Fruit fly (Drosophila melanogaster) whole organism, embryonic: ENCODE results near the gene ssp.

Source experiments
- Adf1 ChIP-seq: fragments of 200-800 bp; sonication (Bioruptor generic); IDR thresholded peaks from 2 replicates; pipeline ENCODE4 v1.3.6; 2022; ENCODE audit warnings: missing biosample characterization, missing genetic modification characterization
- CG11093 ChIP-seq: fragments of 200-800 bp; sonication (Bioruptor generic); IDR thresholded peaks from 3 replicates; pipeline ENCODE4 v1.3.6; 2022; ENCODE audit warnings: missing biosample characterization, missing genetic modification characterization
- CG11247 ChIP-seq: fragments of 200-800 bp; sonication (Bioruptor generic); IDR thresholded peaks from 2 replicates; pipeline ENCODE4 v1.3.6; 2022; ENCODE audit warnings: missing biosample characterization, missing genetic modification characterization
- CG14050 ChIP-seq: fragments of 200-800 bp; sonication (Bioruptor generic); IDR thresholded peaks from 3 replicates; pipeline ENCODE4 v1.3.6; 2022; ENCODE audit warnings: missing biosample characterization, missing genetic modification characterization
- CG17359 ChIP-seq: fragments of 200-800 bp; sonication (Bioruptor generic); optimal IDR thresholded peaks from 3 replicates; lab custom pipeline; 2018; ENCODE audit warnings: missing biosample characterization, mild to moderate bottlenecking, missing genetic modification characterization, moderate library complexity
- CG18599 ChIP-seq: fragments of 200-800 bp; sonication (Bioruptor generic); optimal IDR thresholded peaks from 3 replicates; lab custom pipeline; 2017; ENCODE audit warnings: missing biosample characterization, missing genetic modification characterization, mild to moderate bottlenecking, moderate library complexity, missing genetic modification reagents
- CG18764 ChIP-seq: fragments of 200-800 bp; sonication (Bioruptor generic); optimal IDR thresholded peaks from 3 replicates; lab custom pipeline; 2016; ENCODE audit warnings: missing biosample characterization, missing genetic modification characterization
- CG2202 ChIP-seq: fragments of 200-800 bp; sonication (Bioruptor generic); optimal IDR thresholded peaks from 2 replicates; lab custom pipeline; 2018; ENCODE audit warnings: missing biosample characterization, mild to moderate bottlenecking, missing genetic modification characterization
- CG6175 ChIP-seq: fragments of 200-800 bp; sonication (Bioruptor generic); IDR thresholded peaks from 3 replicates; pipeline ENCODE4 v1.3.6; 2022; ENCODE audit warnings: missing biosample characterization, missing genetic modification characterization
- CG8290 ChIP-seq, 3 experiments: fragments of 200-800 bp; sonication (Bioruptor generic); optimal IDR thresholded peaks; 2 replicates each; lab custom pipeline; 2016 to 2019; ENCODE audit warnings: missing biosample characterization in 3 of 3, missing genetic modification characterization in 3 of 3, mild to moderate bottlenecking in 2 of 3, moderate library complexity in 1 of 3
- CG9727 ChIP-seq: fragments of 200-800 bp; sonication (Bioruptor generic); optimal IDR thresholded peaks from 3 replicates; lab custom pipeline; 2017; ENCODE audit warnings: missing biosample characterization, mild to moderate bottlenecking, missing genetic modification characterization
- CoRest ChIP-seq: fragments of 200-800 bp; sonication (Bioruptor generic); optimal IDR thresholded peaks from 3 replicates; lab custom pipeline; 2018; ENCODE audit warnings: missing biosample characterization, mild to moderate bottlenecking, missing genetic modification characterization, moderate library complexity
- D ChIP-seq, 2 experiments: fragments of 200-800 bp in 1 of 2; fragments of >200 bp in 1 of 2; sonication (Bioruptor generic) in 1 of 2; optimal IDR thresholded peaks; 2 replicates in 1 of 2; 3 replicates in 1 of 2; lab custom pipeline; 2017; ENCODE audit warnings: mild to moderate bottlenecking in 1 of 2, missing biosample characterization in 1 of 2, missing genetic modification characterization in 1 of 2, missing genetic modification reagents in 1 of 2
- Deaf1 ChIP-seq: fragments of 200-800 bp; optimal IDR thresholded peaks from 3 replicates; lab custom pipeline; 2019; ENCODE audit warnings: missing biosample characterization, mild to moderate bottlenecking, missing genetic modification characterization, moderate library complexity
- Dll ChIP-seq: fragments of 200-800 bp; sonication (Bioruptor generic); IDR thresholded peaks from 4 replicates; pipeline ENCODE4 v1.3.6; 2022; ENCODE audit warnings: missing biosample characterization, missing genetic modification characterization; ENCODE audit not compliant: partially characterized antibody
- Drgx ChIP-seq: fragments of 200-800 bp; sonication (Bioruptor generic); IDR thresholded peaks from 2 replicates; pipeline ENCODE4 v1.3.6; 2022; ENCODE audit warnings: missing biosample characterization, missing genetic modification characterization
- H2.0 ChIP-seq: fragments of 200-800 bp; sonication (Bioruptor generic); IDR thresholded peaks from 2 replicates; pipeline ENCODE4 v1.3.6; 2022; ENCODE audit warnings: missing biosample characterization, missing genetic modification characterization
- HLH3B ChIP-seq: fragments of 200-800 bp; sonication (Bioruptor generic); IDR thresholded peaks from 2 replicates; pipeline ENCODE4 v1.3.6; 2022; ENCODE audit warnings: missing biosample characterization, missing genetic modification characterization
- Hr3 ChIP-seq: fragments of 200-800 bp; sonication (Bioruptor generic); optimal IDR thresholded peaks from 3 replicates; lab custom pipeline; 2016; ENCODE audit warnings: missing biosample characterization, missing genetic modification characterization
- Neu2 ChIP-seq: fragments of 200-800 bp; sonication (Bioruptor generic); optimal IDR thresholded peaks from 3 replicates; lab custom pipeline; 2016; ENCODE audit warnings: missing biosample characterization, missing genetic modification characterization, borderline replicate concordance
- Optix ChIP-seq: fragments of 200-800 bp; sonication (Bioruptor generic); IDR thresholded peaks from 3 replicates; pipeline ENCODE4 v1.3.6; 2022; ENCODE audit warnings: missing biosample characterization, missing genetic modification characterization
- Rfx ChIP-seq: fragments of 200-800 bp; sonication (Bioruptor generic); IDR thresholded peaks from 2 replicates; pipeline ENCODE4 v1.3.6; 2022; ENCODE audit warnings: missing biosample characterization, missing genetic modification characterization
- Rx ChIP-seq: fragments of 200-800 bp; sonication (Bioruptor generic); IDR thresholded peaks from 2 replicates; pipeline ENCODE4 v1.3.6; 2022; ENCODE audit warnings: missing biosample characterization, missing genetic modification characterization
- Six4 ChIP-seq: fragments of 200-800 bp; sonication (Bioruptor generic); optimal IDR thresholded peaks from 2 replicates; lab custom pipeline; 2016; ENCODE audit warnings: missing biosample characterization, missing genetic modification characterization
- Xrp1 ChIP-seq: fragments of 200-800 bp; sonication (Bioruptor generic); IDR thresholded peaks from 2 replicates; pipeline ENCODE4 v1.3.6; 2022; ENCODE audit warnings: missing biosample characterization, missing genetic modification characterization
- aop ChIP-seq: fragments of 200-800 bp; sonication (Bioruptor generic); IDR thresholded peaks from 2 replicates; pipeline ENCODE4 v1.3.6; 2022; ENCODE audit warnings: missing biosample characterization, missing genetic modification characterization
- ase ChIP-seq: fragments of 200-800 bp; sonication (Bioruptor generic); IDR thresholded peaks from 3 replicates; pipeline ENCODE4 v1.3.6; 2022; ENCODE audit warnings: missing biosample characterization, missing genetic modification characterization
- bbx ChIP-seq: fragments of 200-800 bp; sonication (Bioruptor generic); IDR thresholded peaks from 2 replicates; pipeline ENCODE4 v1.3.6; 2022; ENCODE audit warnings: missing biosample characterization, missing genetic modification characterization; ENCODE audit not compliant: partially characterized antibody
- br ChIP-seq: fragments of >200 bp; optimal IDR thresholded peaks from 2 replicates; lab custom pipeline; 2017
- btn ChIP-seq: fragments of 200-800 bp; sonication (Bioruptor generic); optimal IDR thresholded peaks from 2 replicates; lab custom pipeline; 2016; ENCODE audit warnings: missing biosample characterization, missing genetic modification characterization
- chm ChIP-seq: fragments of 200-800 bp; sonication (Bioruptor generic); IDR thresholded peaks from 2 replicates; pipeline ENCODE4 v1.3.6; 2022; ENCODE audit warnings: missing biosample characterization, missing genetic modification characterization
- chn ChIP-seq: fragments of 200-800 bp; sonication (Bioruptor generic); optimal IDR thresholded peaks from 2 replicates; lab custom pipeline; 2016; ENCODE audit warnings: missing biosample characterization, missing genetic modification characterization
- corto ChIP-seq: fragments of 200-800 bp; sonication (Bioruptor generic); optimal IDR thresholded peaks from 2 replicates; lab custom pipeline; 2016; ENCODE audit warnings: missing biosample characterization, mild to moderate bottlenecking, missing genetic modification characterization, moderate library complexity
- eve ChIP-seq, 2 experiments: fragments of >200 bp; optimal IDR thresholded peaks; 2 replicates each; lab custom pipeline; 2017; ENCODE audit warnings: missing biosample characterization in 2 of 2, missing genetic modification characterization in 2 of 2
- insv ChIP-seq, 2 experiments: fragments of 200-800 bp; sonication (Bioruptor generic); optimal IDR thresholded peaks; 3 replicates each; lab custom pipeline; 2016 to 2018; ENCODE audit warnings: missing biosample characterization in 2 of 2, missing genetic modification characterization in 2 of 2
- inv ChIP-seq: fragments of 200-800 bp; sonication (Bioruptor generic); IDR thresholded peaks from 2 replicates; pipeline ENCODE4 v1.3.6; 2022; ENCODE audit warnings: missing biosample characterization, missing genetic modification characterization; ENCODE audit not compliant: partially characterized antibody
- knrl ChIP-seq: fragments of 200-800 bp; sonication (Bioruptor generic); IDR thresholded peaks from 3 replicates; pipeline ENCODE4 v1.3.6; 2022; ENCODE audit warnings: missing biosample characterization, missing genetic modification characterization; ENCODE audit not compliant: partially characterized antibody
- maf-S ChIP-seq: fragments of 200-800 bp; sonication (Bioruptor generic); optimal IDR thresholded peaks from 2 replicates; lab custom pipeline; 2016; ENCODE audit warnings: missing biosample characterization, missing genetic modification characterization
- pb ChIP-seq: fragments of 200-800 bp; sonication (Bioruptor generic); optimal IDR thresholded peaks from 3 replicates; lab custom pipeline; 2016; ENCODE audit warnings: missing biosample characterization, missing genetic modification characterization
- prd ChIP-seq, 3 experiments: fragments of >200 bp in 2 of 3; fragments of 200-800 bp in 1 of 3; sonication (Bioruptor generic) in 1 of 3; optimal IDR thresholded peaks in 2 of 3; IDR thresholded peaks in 1 of 3; 2 replicates in 2 of 3; 3 replicates in 1 of 3; pipeline versions ENCODE4 v1.3.6 to Lab custom; 2017 to 2022; ENCODE audit warnings: missing biosample characterization in 1 of 3, missing genetic modification characterization in 1 of 3
- rib ChIP-seq: fragments of 200-800 bp; sonication (Bioruptor generic); IDR thresholded peaks from 2 replicates; pipeline ENCODE4 v1.3.6; 2022; ENCODE audit warnings: missing biosample characterization, missing genetic modification characterization
- sc ChIP-seq, 3 experiments: fragments of >200 bp in 2 of 3; fragments of 200-800 bp in 1 of 3; sonication (Bioruptor generic) in 1 of 3; optimal IDR thresholded peaks; 2 replicates in 2 of 3; 3 replicates in 1 of 3; lab custom pipeline; 2017; ENCODE audit warnings: mild to moderate bottlenecking in 1 of 3, missing biosample characterization in 1 of 3, missing genetic modification characterization in 1 of 3, missing genetic modification reagents in 1 of 3
- schlank ChIP-seq: fragments of 200-800 bp; sonication (Bioruptor generic); optimal IDR thresholded peaks from 2 replicates; lab custom pipeline; 2018; ENCODE audit warnings: missing biosample characterization, mild to moderate bottlenecking, missing genetic modification characterization
- sob ChIP-seq: fragments of 200-800 bp; sonication (Bioruptor generic); IDR thresholded peaks from 2 replicates; pipeline ENCODE4 v1.3.6; 2022; ENCODE audit warnings: missing biosample characterization, missing genetic modification characterization
- tup ChIP-seq: fragments of 200-800 bp; sonication (Bioruptor generic); optimal IDR thresholded peaks from 2 replicates; lab custom pipeline; 2016; ENCODE audit warnings: missing biosample characterization, mild to moderate bottlenecking, missing genetic modification characterization, moderate library complexity
- yki ChIP-seq: fragments of >200 bp; optimal IDR thresholded peaks from 3 replicates; lab custom pipeline; 2018

The ssp gene

DNA sequence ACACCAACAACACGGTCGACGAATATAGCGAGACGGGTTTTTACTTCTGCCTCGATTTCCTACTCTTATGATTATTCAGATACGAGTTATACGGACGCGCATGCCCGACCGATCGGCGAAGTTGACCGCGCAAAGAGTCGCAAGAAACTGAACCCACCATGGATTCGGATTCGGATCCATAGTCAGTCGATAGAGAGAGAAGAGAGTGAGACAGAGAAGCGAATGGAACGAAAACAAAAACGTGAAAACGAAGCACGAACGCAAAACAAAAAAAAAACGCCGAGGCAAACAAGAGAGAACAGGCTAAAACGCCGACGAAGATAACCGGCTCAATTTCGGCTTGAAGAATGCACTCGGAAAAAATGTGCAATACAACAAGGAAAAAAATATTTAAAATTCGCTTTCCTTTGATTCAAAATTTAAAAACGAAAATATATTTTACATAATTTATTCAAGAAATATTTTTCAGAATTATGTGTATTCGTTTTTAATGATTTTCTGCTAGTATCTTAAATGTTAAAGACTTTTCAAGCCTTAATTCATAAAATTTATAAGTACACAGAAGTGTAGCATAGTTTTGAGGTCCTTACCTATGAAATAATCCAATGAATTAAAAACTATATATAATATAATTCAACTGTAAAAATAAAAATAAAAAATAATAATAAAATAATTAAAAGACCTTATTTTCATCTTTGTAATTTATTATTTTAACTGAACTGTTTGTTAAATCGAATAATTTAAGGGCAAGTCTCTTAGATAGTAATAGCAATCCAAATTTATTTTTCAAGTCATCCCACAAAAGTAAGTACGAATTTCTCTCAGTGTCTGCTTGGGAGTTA, 36.2 kb upstream of the ssp start, which contains the start of gene Sema5c (continued):
- TF ChIP-seq rib (GFP tag; lab: Robert Waterston, UW): no peak; the same call in 1 of the 2 replicates
- peak; percentile 19 for TF ChIP-seq Neu2 (GFP tag; lab: Kevin White, UChicago)
- no peak for TF ChIP-seq knrl
- TF ChIP-seq br (lab: Kevin White, UChicago): no peak
- no peak for TF ChIP-seq insv (GFP tag; optimal IDR thresholded peaks at IDR 0.05; lab: Kevin White, UChicago)
- peak; percentile 80 for TF ChIP-seq Hr3 (GFP tag; lab: Kevin White, UChicago)
- peak; percentile 38; the same call in 1 of the 3 replicates for TF ChIP-seq CG6175 (GFP tag; lab: Robert Waterston, UW)
- TF ChIP-seq chm: peak; percentile 81
- peak; percentile 49; the same call in 1 of the 2 replicates for TF ChIP-seq aop (GFP tag; lab: Robert Waterston, UW)
- peak; percentile 16 for TF ChIP-seq chn (GFP tag; lab: Kevin White, UChicago)
- TF ChIP-seq tup (GFP tag; lab: Kevin White, UChicago): no peak
- peak; percentile 51; the same call in 1 of the 2 replicates for TF ChIP-seq sob (GFP tag; lab: Robert Waterston, UW)
- TF ChIP-seq Rfx (GFP tag; lab: Robert Waterston, UW): peak; percentile 70
- TF ChIP-seq Deaf1 (tag; lab: Kevin White, UChicago): peak; percentile 94
- TF ChIP-seq prd (optimal IDR thresholded peaks at IDR 0.05; lab: Kevin White, UChicago): no peak
- TF ChIP-seq prd (GFP tag; IDR thresholded peaks at IDR 0.05; lab: Robert Waterston, UW): peak; percentile 67; the same call in 1 of the 3 replicates
- no peak for TF ChIP-seq CG18764 (GFP tag; lab: Kevin White, UChicago)
- TF ChIP-seq maf-S: no peak
- no peak for TF ChIP-seq corto
- TF ChIP-seq Xrp1 (GFP tag; lab: Robert Waterston, UW): peak; percentile 46; the same call in 1 of the 2 replicates
- peak; percentile 20; the same call in 1 of the 2 replicates for TF ChIP-seq Adf1
- no peak for TF ChIP-seq schlank
- TF ChIP-seq Dll (GFP tag; lab: Robert Waterston, UW): 0 out of 4 replicates have a peak, but pooled peaks have one; percentile 36
- peak; percentile 34; the same call in 1 of the 2 replicates for TF ChIP-seq HLH3B
- TF ChIP-seq H2.0 (GFP tag; lab: Robert Waterston, UW): peak; percentile 44
- peak; percentile 89 for TF ChIP-seq CoRest (tag; lab: Kevin White, UChicago)
- TF ChIP-seq CG17359 (tag; lab: Kevin White, UChicago): peak; percentile 56
- TF ChIP-seq ase (GFP tag; lab: Robert Waterston, UW): peak; percentile 50; the same call in 1 of the 3 replicates
- TF ChIP-seq bbx (GFP tag; lab: Robert Waterston, UW): peak; percentile 17; the same call in 1 of the 2 replicates
- peak; percentile 52; the same call in 1 of the 2 replicates for TF ChIP-seq Drgx
- peak; percentile 42 for TF ChIP-seq Rx (GFP tag; lab: Robert Waterston, UW)
- TF ChIP-seq inv (GFP tag; lab: Robert Waterston, UW): no peak
- peak; percentile 9 for TF ChIP-seq Six4 (GFP tag; lab: Kevin White, UChicago)
- peak; percentile 48 for TF ChIP-seq CG18599 (GFP tag; lab: Kevin White, UChicago)
- peak; percentile 40; the same call in 1 of the 2 replicates for TF ChIP-seq CG11247 (GFP tag; lab: Robert Waterston, UW)
- TF ChIP-seq sc (optimal IDR thresholded peaks at IDR 0.05; lab: Kevin White, UChicago): no peak
- peak; percentile 73 for TF ChIP-seq sc (GFP tag; optimal IDR thresholded peaks at IDR 0.05; lab: Kevin White, UChicago)
- TF ChIP-seq CG14050 (GFP tag; lab: Robert Waterston, UW): peak; percentile 9; the same call in 1 of the 3 replicates
- TF ChIP-seq btn (GFP tag; lab: Kevin White, UChicago): no peak
- no peak for TF ChIP-seq eve (GFP tag; optimal IDR thresholded peaks at IDR 0.05; lab: Kevin White, UChicago)
- TF ChIP-seq Optix (GFP tag; lab: Robert Waterston, UW): peak; percentile 62; the same call in 1 of the 3 replicates
- peak; percentile 11 for TF ChIP-seq CG8290 (GFP tag; optimal IDR thresholded peaks at IDR 0.05; lab: Kevin White, UChicago)
- TF ChIP-seq CG8290 (tag; optimal IDR thresholded peaks at IDR 0.05; lab: Kevin White, UChicago): peak in 1 of 2 experiments; percentile 64
- no peak for TF ChIP-seq pb (GFP tag; lab: Kevin White, UChicago)
- TF ChIP-seq CG9727: peak; percentile 92
- 0 out of 3 replicates have a peak, but pooled peaks have one; percentile 39 for TF ChIP-seq CG11093 (GFP tag; lab: Robert Waterston, UW)
- no peak for TF ChIP-seq yki (lab: Kevin White, UChicago)
- TF ChIP-seq D (optimal IDR thresholded peaks at IDR 0.05; lab: Kevin White, UChicago): no peak
- TF ChIP-seq D (GFP tag; optimal IDR thresholded peaks at IDR 0.05; lab: Kevin White, UChicago): peak; percentile 75
- TF ChIP-seq CG2202 (tag; lab: Kevin White, UChicago): peak; percentile 4
